Comparison of ENCODE assay signal across 1 fruit fly cellular context in genomic region chr3R:9918830-9919229, dm6.
TF ChIP-seq lines count a peak whose summit lies in the region.

No protein-coding gene starts in this region.

TF ChIP-seq in whole organism, embryonic, 481 proteins besides CTCF, POLR2A, EP300 and RAD21 (continued from another document and continues in another):
- TF ChIP-seq CG12104 (GFP tag; optimal IDR thresholded peaks at IDR 0.05; lab: Kevin White, UChicago) (no peak), cwo (GFP tag; optimal IDR thresholded peaks at IDR 0.05; lab: Kevin White, UChicago) (no peak), Lim3 (GFP tag; IDR thresholded peaks at IDR 0.05; lab: Robert Waterston, UW) (no peak), CG10321 (GFP tag; IDR thresholded peaks at IDR 0.05; lab: Robert Waterston, UW) (no peak), sim (GFP tag; IDR thresholded peaks at IDR 0.05; lab: Robert Waterston, UW) (no peak), CG4360 (GFP tag; IDR thresholded peaks at IDR 0.05; lab: Robert Waterston, UW) (no peak), fd96Cb (tag; optimal IDR thresholded peaks at IDR 0.05; lab: Kevin White, UChicago) (no peak), NC2β (GFP tag; optimal IDR thresholded peaks at IDR 0.05; lab: Kevin White, UChicago) (no peak), crc (GFP tag; optimal IDR thresholded peaks at IDR 0.05; lab: Kevin White, UChicago) (no peak), slou (GFP tag; optimal IDR thresholded peaks at IDR 0.05; lab: Kevin White, UChicago) (no peak), E2f1 (GFP tag; IDR thresholded peaks at IDR 0.05; lab: Robert Waterston, UW) (no peak), CG3838 (GFP tag; optimal IDR thresholded peaks at IDR 0.05; lab: Kevin White, UChicago) (no peak), dati (GFP tag; IDR thresholded peaks at IDR 0.05; lab: Robert Waterston, UW) (no peak), CG13296 (GFP tag; optimal IDR thresholded peaks at IDR 0.05; lab: Kevin White, UChicago) (peak; percentile 38), Doc3 (GFP tag; IDR thresholded peaks at IDR 0.05; lab: Robert Waterston, UW; ENCODE audit: partially characterized antibody) (no peak), chinmo (GFP tag; IDR thresholded peaks at IDR 0.05; lab: Robert Waterston, UW; ENCODE audit: partially characterized antibody) (no peak), jumu (GFP tag; optimal IDR thresholded peaks at IDR 0.05; lab: Kevin White, UChicago) (no peak), CG7987 (GFP tag; optimal IDR thresholded peaks at IDR 0.05; lab: Kevin White, UChicago) (peak; percentile 19), CG13624 (GFP tag; optimal IDR thresholded peaks at IDR 0.05; lab: Kevin White, UChicago) (no peak), gro (GFP tag; optimal IDR thresholded peaks at IDR 0.05; lab: Kevin White, UChicago) (no peak), CG17802 (tag; optimal IDR thresholded peaks at IDR 0.05; lab: Kevin White, UChicago) (no peak), twi (tag; optimal IDR thresholded peaks at IDR 0.05; lab: Kevin White, UChicago) (no peak), Dek (tag; optimal IDR thresholded peaks at IDR 0.05; lab: Kevin White, UChicago) (no peak), CG2875 (GFP tag; optimal IDR thresholded peaks at IDR 0.05; lab: Kevin White, UChicago) (no peak), mirr (GFP tag; optimal IDR thresholded peaks at IDR 0.05; lab: Kevin White, UChicago) (peak; percentile 23), CG18619 (GFP tag; optimal IDR thresholded peaks at IDR 0.05; lab: Kevin White, UChicago) (no peak), Dip3 (GFP tag; optimal IDR thresholded peaks at IDR 0.05; lab: Kevin White, UChicago) (no peak), Opbp (GFP tag; IDR thresholded peaks at IDR 0.05; lab: Robert Waterston, UW; ENCODE audit: partially characterized antibody) (no peak), bowl (GFP tag; IDR thresholded peaks at IDR 0.05; lab: Robert Waterston, UW) (no peak), CG8290 (GFP tag; optimal IDR thresholded peaks at IDR 0.05; lab: Kevin White, UChicago) (no peak), CG8290 (tag; optimal IDR thresholded peaks at IDR 0.05; lab: Kevin White, UChicago) (peak in 1 of 2 experiments; percentile 59), gem (tag; optimal IDR thresholded peaks at IDR 0.05; lab: Kevin White, UChicago) (peak; percentile 6), seq (GFP tag; IDR thresholded peaks at IDR 0.05; lab: Robert Waterston, UW) (peak; percentile 28; the same call in 1 of the 2 replicates), crp (GFP tag; optimal IDR thresholded peaks at IDR 0.05; lab: Kevin White, UChicago) (no peak), CG15696 (tag; optimal IDR thresholded peaks at IDR 0.05; lab: Kevin White, UChicago) (no peak), Bgb (GFP tag; IDR thresholded peaks at IDR 0.05; lab: Robert Waterston, UW; ENCODE audit: partially characterized antibody) (no peak), dmrt99B (tag; optimal IDR thresholded peaks at IDR 0.05; lab: Kevin White, UChicago) (no peak), p53 (GFP tag; optimal IDR thresholded peaks at IDR 0.05; lab: Kevin White, UChicago) (no peak), chm (GFP tag; IDR thresholded peaks at IDR 0.05; lab: Robert Waterston, UW) (no peak), YL-1 (GFP tag; optimal IDR thresholded peaks at IDR 0.05; lab: Kevin White, UChicago) (no peak), CG34376 (GFP tag; optimal IDR thresholded peaks at IDR 0.05; lab: Kevin White, UChicago) (no peak), CG8944 (GFP tag; optimal IDR thresholded peaks at IDR 0.05; lab: Kevin White, UChicago) (no peak), CG6272 (GFP tag; IDR thresholded peaks at IDR 0.05; lab: Robert Waterston, UW) (no peak), CG17829 (tag; optimal IDR thresholded peaks at IDR 0.05; lab: Kevin White, UChicago) (no peak), CG2202 (tag; optimal IDR thresholded peaks at IDR 0.05; lab: Kevin White, UChicago) (no peak), CG13424 (tag; optimal IDR thresholded peaks at IDR 0.05; lab: Kevin White, UChicago) (no peak), disco-r (GFP tag; optimal IDR thresholded peaks at IDR 0.05; lab: Kevin White, UChicago) (no peak), org-1 (GFP tag; optimal IDR thresholded peaks at IDR 0.05; lab: Kevin White, UChicago) (no peak), luna (GFP tag; optimal IDR thresholded peaks at IDR 0.05; lab: Kevin White, UChicago) (no peak), CG6765 (GFP tag; optimal IDR thresholded peaks at IDR 0.05; lab: Kevin White, UChicago) (no peak), bbx (GFP tag; IDR thresholded peaks at IDR 0.05; lab: Robert Waterston, UW; ENCODE audit: partially characterized antibody) (no peak), Atf-2 (GFP tag; optimal IDR thresholded peaks at IDR 0.05; lab: Kevin White, UChicago) (no peak), fru (optimal IDR thresholded peaks at IDR 0.05; lab: Kevin White, UChicago) (no peak), CG12219 (GFP tag; optimal IDR thresholded peaks at IDR 0.05; lab: Kevin White, UChicago) (no peak), corto (GFP tag; optimal IDR thresholded peaks at IDR 0.05; lab: Kevin White, UChicago) (no peak), vfl (GFP tag; optimal IDR thresholded peaks at IDR 0.05; lab: Kevin White, UChicago) (no peak), stc (GFP tag; IDR thresholded peaks at IDR 0.05; lab: Robert Waterston, UW) (no peak), ci (GFP tag; IDR thresholded peaks at IDR 0.05; lab: Robert Waterston, UW) (peak; percentile 42; the same call in 1 of the 3 replicates), z (GFP tag; IDR thresholded peaks at IDR 0.05; lab: Robert Waterston, UW) (no peak), jigr1 (GFP tag; IDR thresholded peaks at IDR 0.05; lab: Robert Waterston, UW) (no peak), br (optimal IDR thresholded peaks at IDR 0.05; lab: Kevin White, UChicago) (no peak), CG2889 (GFP tag; IDR thresholded peaks at IDR 0.05; lab: Robert Waterston, UW) (no peak), NC2α (GFP tag; optimal IDR thresholded peaks at IDR 0.05; lab: Kevin White, UChicago) (no peak), peb (GFP tag; IDR thresholded peaks at IDR 0.05; lab: Robert Waterston, UW) (no peak), sug (tag; optimal IDR thresholded peaks at IDR 0.05; lab: Kevin White, UChicago) (no peak), CG3407 (GFP tag; optimal IDR thresholded peaks at IDR 0.05; lab: Kevin White, UChicago) (no peak), CG5953 (GFP tag; IDR thresholded peaks at IDR 0.05; lab: Robert Waterston, UW) (no peak), otp (GFP tag; IDR thresholded peaks at IDR 0.05; lab: Robert Waterston, UW) (0 out of 3 replicates have a peak, but pooled peaks have one; percentile 10), ftz-f1 (GFP tag; optimal IDR thresholded peaks at IDR 0.05; lab: Kevin White, UChicago) (no peak), esg (GFP tag; conservative IDR thresholded peaks at IDR 0.05; lab: Robert Waterston, UW) (no peak), CG4820 (GFP tag; optimal IDR thresholded peaks at IDR 0.05; lab: Kevin White, UChicago) (no peak), D19A (tag; optimal IDR thresholded peaks at IDR 0.05; lab: Kevin White, UChicago) (no peak), Hmr (GFP tag; optimal IDR thresholded peaks at IDR 0.05; lab: Kevin White, UChicago) (peak; percentile 31), CG33557 (GFP tag; optimal IDR thresholded peaks at IDR 0.05; lab: Kevin White, UChicago) (no peak), abd-A (tag; optimal IDR thresholded peaks at IDR 0.05; lab: Kevin White, UChicago) (no peak), shn (GFP tag; optimal IDR thresholded peaks at IDR 0.05; lab: Kevin White, UChicago) (no peak), HmgD (GFP tag; optimal IDR thresholded peaks at IDR 0.05; lab: Kevin White, UChicago) (no peak), Sox100B (GFP tag; optimal IDR thresholded peaks at IDR 0.05; lab: Kevin White, UChicago) (no peak), kni (GFP tag; optimal IDR thresholded peaks at IDR 0.05; lab: Kevin White, UChicago) (no peak), CG7963 (GFP tag; IDR thresholded peaks at IDR 0.05; lab: Robert Waterston, UW; ENCODE audit: partially characterized antibody) (no peak), HLH4C (GFP tag; IDR thresholded peaks at IDR 0.05; lab: Robert Waterston, UW; ENCODE audit: partially characterized antibody) (no peak), CG7556 (GFP tag; optimal IDR thresholded peaks at IDR 0.05; lab: Kevin White, UChicago) (no peak), Oaz (GFP tag; IDR thresholded peaks at IDR 0.05; lab: Robert Waterston, UW) (no peak), CG12391 (tag; optimal IDR thresholded peaks at IDR 0.05; lab: Kevin White, UChicago) (no peak), PHDP (tag; optimal IDR thresholded peaks at IDR 0.05; lab: Kevin White, UChicago) (peak; percentile 22), Dref (GFP tag; IDR thresholded peaks at IDR 0.05; lab: Robert Waterston, UW) (no peak), nerfin-2 (GFP tag; IDR thresholded peaks at IDR 0.05; lab: Robert Waterston, UW; ENCODE audit: partially characterized antibody) (no peak), gfzf (GFP tag; optimal IDR thresholded peaks at IDR 0.05; lab: Kevin White, UChicago) (no peak), CG12769 (tag; optimal IDR thresholded peaks at IDR 0.05; lab: Kevin White, UChicago) (peak; percentile 13), crol (GFP tag; IDR thresholded peaks at IDR 0.05; lab: Robert Waterston, UW) (no peak), sob (GFP tag; IDR thresholded peaks at IDR 0.05; lab: Robert Waterston, UW) (no peak), cas (GFP tag; IDR thresholded peaks at IDR 0.05; lab: Robert Waterston, UW) (no peak), Camta (GFP tag; optimal IDR thresholded peaks at IDR 0.05; lab: Kevin White, UChicago) (no peak), CG11504 (tag; optimal IDR thresholded peaks at IDR 0.05; lab: Kevin White, UChicago) (no peak), pros (GFP tag; optimal IDR thresholded peaks at IDR 0.05; lab: Kevin White, UChicago) (no peak), Atf3 (GFP tag; optimal IDR thresholded peaks at IDR 0.05; lab: Kevin White, UChicago) (no peak), CG14050 (GFP tag; IDR thresholded peaks at IDR 0.05; lab: Robert Waterston, UW) (no peak), HLH3B (GFP tag; IDR thresholded peaks at IDR 0.05; lab: Robert Waterston, UW) (0 out of 2 replicates have a peak, but pooled peaks have one; percentile 10), bab2 (GFP tag; optimal IDR thresholded peaks at IDR 0.05; lab: Kevin White, UChicago) (no peak), odd (GFP tag; optimal IDR thresholded peaks at IDR 0.05; lab: Kevin White, UChicago) (no peak), lab (GFP tag; optimal IDR thresholded peaks at IDR 0.05; lab: Kevin White, UChicago) (peak; percentile 37), CG15514 (GFP tag; optimal IDR thresholded peaks at IDR 0.05; lab: Kevin White, UChicago) (no peak), CG18476 (GFP tag; optimal IDR thresholded peaks at IDR 0.05; lab: Kevin White, UChicago) (no peak), CG4730 (GFP tag; IDR thresholded peaks at IDR 0.05; lab: Robert Waterston, UW) (no peak), CG10543 (GFP tag; optimal IDR thresholded peaks at IDR 0.05; lab: Kevin White, UChicago) (peak; percentile 34), CG7271 (tag; optimal IDR thresholded peaks at IDR 0.05; lab: Kevin White, UChicago) (no peak), maf-S (GFP tag; optimal IDR thresholded peaks at IDR 0.05; lab: Kevin White, UChicago) (no peak), CG6791 (GFP tag; IDR thresholded peaks at IDR 0.05; lab: Robert Waterston, UW; ENCODE audit: partially characterized antibody) (no peak), CG31441 (GFP tag; IDR thresholded peaks at IDR 0.05; lab: Robert Waterston, UW) (no peak), sens (GFP tag; lab: Kevin White, UChicago) (no peak), CG7839 (tag; optimal IDR thresholded peaks at IDR 0.05; lab: Kevin White, UChicago) (no peak), cato (GFP tag; optimal IDR thresholded peaks at IDR 0.05; lab: Kevin White, UChicago; ENCODE audit: borderline replicate concordance) (no peak), insv (GFP tag; optimal IDR thresholded peaks at IDR 0.05; lab: Kevin White, UChicago) (no peak), CG11247 (GFP tag; IDR thresholded peaks at IDR 0.05; lab: Robert Waterston, UW) (no peak), pzg (GFP tag; optimal IDR thresholded peaks at IDR 0.05; lab: Kevin White, UChicago) (no peak), CG4282 (GFP tag; optimal IDR thresholded peaks at IDR 0.05; lab: Kevin White, UChicago) (no peak), eve (GFP tag; optimal IDR thresholded peaks at IDR 0.05; lab: Kevin White, UChicago) (peak in 1 of 2 experiments; percentile 36), sr (GFP tag; IDR thresholded peaks at IDR 0.05; lab: Robert Waterston, UW) (no peak), CG7357 (GFP tag; IDR thresholded peaks at IDR 0.05; lab: Robert Waterston, UW) (no peak), CG17568 (GFP tag; optimal IDR thresholded peaks at IDR 0.05; lab: Kevin White, UChicago) (peak; percentile 34), CG1832 (GFP tag; optimal IDR thresholded peaks at IDR 0.05; lab: Kevin White, UChicago) (no peak), salm (tag; optimal IDR thresholded peaks at IDR 0.05; lab: Kevin White, UChicago) (no peak), trem (tag; optimal IDR thresholded peaks at IDR 0.05; lab: Kevin White, UChicago) (no peak), Chrac-16 (GFP tag; optimal IDR thresholded peaks at IDR 0.05; lab: Kevin White, UChicago) (no peak), CG7786 (GFP tag; optimal IDR thresholded peaks at IDR 0.05; lab: Kevin White, UChicago) (no peak), CG3726 (GFP tag; IDR thresholded peaks at IDR 0.05; lab: Robert Waterston, UW) (no peak), CG42726 (GFP tag; IDR thresholded peaks at IDR 0.05; lab: Robert Waterston, UW; ENCODE audit: partially characterized antibody) (no peak), so (GFP tag; IDR thresholded peaks at IDR 0.05; lab: Robert Waterston, UW) (0 out of 3 replicates have a peak, but pooled peaks have one; percentile 36), CG4854 (GFP tag; optimal IDR thresholded peaks at IDR 0.05; lab: Kevin White, UChicago) (no peak), Hr51 (GFP tag; optimal IDR thresholded peaks at IDR 0.05; lab: Kevin White, UChicago) (no peak), kay (GFP tag; optimal IDR thresholded peaks at IDR 0.05; lab: Kevin White, UChicago) (no peak), grn (GFP tag; optimal IDR thresholded peaks at IDR 0.05; lab: Kevin White, UChicago) (no peak), E2f2 (GFP tag; IDR thresholded peaks at IDR 0.05; lab: Robert Waterston, UW) (no peak), CG8388 (GFP tag; optimal IDR thresholded peaks at IDR 0.05; lab: Kevin White, UChicago) (no peak), fu2 (GFP tag; optimal IDR thresholded peaks at IDR 0.05; lab: Kevin White, UChicago) (no peak), HHEX (GFP tag; optimal IDR thresholded peaks at IDR 0.05; lab: Kevin White, UChicago) (peak; percentile 9), nom (GFP tag; optimal IDR thresholded peaks at IDR 0.05; lab: Kevin White, UChicago) (no peak), pnt (GFP tag; optimal IDR thresholded peaks at IDR 0.05; lab: Kevin White, UChicago) (no peak), Fer1 (GFP tag; optimal IDR thresholded peaks at IDR 0.05; lab: Kevin White, UChicago) (peak; percentile 6)
